Worm (Caenorhabditis elegans): ENCODE results near the gene mkk-4.

The mkk-4 gene

ce11 chrX:10078637-10079036 lies 51.0 kb downstream of the mkk-4 start:
- TF ChIP-seq hmbx-1 (tag; optimal IDR thresholded peaks at IDR 0.05) = no peak
- TF ChIP-seq tra-4 (tag; optimal IDR thresholded peaks at IDR 0.05) = no peak
- TF ChIP-seq aly-1 (tag; optimal IDR thresholded peaks at IDR 0.05) = no peak
- no peak for TF ChIP-seq F13C5.2 (tag; optimal IDR thresholded peaks at IDR 0.05)
- TF ChIP-seq ceh-36 (tag; optimal IDR thresholded peaks at IDR 0.05) = no peak
- TF ChIP-seq sea-1 (GFP tag; conservative IDR thresholded peaks at IDR 0.05) = no peak
- TF ChIP-seq B0310.2 (tag; optimal IDR thresholded peaks at IDR 0.05) = no peak
- TF ChIP-seq hmg-4 (GFP tag; optimal IDR thresholded peaks at IDR 0.05) = no peak
- no peak for TF ChIP-seq ceh-13 (GFP tag; optimal IDR thresholded peaks at IDR 0.05)
- TF ChIP-seq flt-1 (GFP tag; IDR thresholded peaks at IDR 0.05) = no peak
- TF ChIP-seq tbx-37 (GFP tag; conservative IDR thresholded peaks at IDR 0.05) = no peak

ce11 chrX:10079230-10079629 lies 51.6 kb downstream of the mkk-4 start:
- no peak for TF ChIP-seq scrt-1 (GFP tag; IDR thresholded peaks at IDR 0.05)
- no peak for TF ChIP-seq tbx-37 (GFP tag; conservative IDR thresholded peaks at IDR 0.05)
- no peak for TF ChIP-seq tra-4 (tag; optimal IDR thresholded peaks at IDR 0.05)
- TF ChIP-seq B0310.2 (tag; optimal IDR thresholded peaks at IDR 0.05) = no peak
- no peak for TF ChIP-seq ceh-36 (tag; optimal IDR thresholded peaks at IDR 0.05)
- no peak for TF ChIP-seq ets-7 (tag; optimal IDR thresholded peaks at IDR 0.05)
- TF ChIP-seq hmbx-1 (tag; optimal IDR thresholded peaks at IDR 0.05) = no peak
- TF ChIP-seq F13C5.2 (tag; optimal IDR thresholded peaks at IDR 0.05) = no peak
- no peak for TF ChIP-seq hmg-4 (GFP tag; optimal IDR thresholded peaks at IDR 0.05)
- no peak for TF ChIP-seq pes-1 (GFP tag; IDR thresholded peaks at IDR 0.05)
- TF ChIP-seq sea-1 (GFP tag; conservative IDR thresholded peaks at IDR 0.05) = no peak
- no peak for TF ChIP-seq ceh-13 (GFP tag; optimal IDR thresholded peaks at IDR 0.05)
- TF ChIP-seq ama-1 (optimal IDR thresholded peaks at IDR 0.05) = no peak
- TF ChIP-seq aly-1 (tag; optimal IDR thresholded peaks at IDR 0.05) = no peak
- no peak for TF ChIP-seq hnd-1 (tag; optimal IDR thresholded peaks at IDR 0.05)
- no peak for TF ChIP-seq tbx-11 (GFP tag; IDR thresholded peaks at IDR 0.05)

Data from whole organism, early embryonic.